Worm (Caenorhabditis elegans): Measurements from ENCODE around the gene rps-25.

Gene rps-25

DNA sequence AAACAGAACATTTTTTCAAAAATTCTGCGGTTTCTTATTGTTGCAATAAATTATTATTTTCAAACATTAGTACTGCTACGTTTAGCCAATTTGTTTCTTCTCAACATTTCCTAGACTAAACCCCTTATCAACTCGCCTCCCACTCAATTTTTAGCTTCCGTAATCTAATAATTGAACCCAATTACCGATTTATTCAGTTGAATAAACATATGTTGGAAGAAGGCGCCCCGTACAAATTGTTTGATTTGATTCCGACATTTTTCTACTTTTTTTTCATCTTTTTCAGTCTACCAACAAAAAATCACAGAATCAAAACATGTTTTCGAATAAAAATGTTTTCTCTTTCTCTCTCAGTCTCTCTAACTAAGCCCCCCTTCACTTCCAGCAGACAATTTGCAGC is 44.7 kb downstream of the rps-25 start:
- TF ChIP-seq sma-9 (GFP tag; optimal IDR thresholded peaks at IDR 0.05) (no peak), sma-9 (tag; optimal IDR thresholded peaks at IDR 0.05) (no peak), skn-1 (tag; optimal IDR thresholded peaks at IDR 0.05) (no peak), ZK546.5 (tag; optimal IDR thresholded peaks at IDR 0.05) (no peak), alr-1 (tag; optimal IDR thresholded peaks at IDR 0.05) (no peak), fos-1 (tag; optimal IDR thresholded peaks at IDR 0.05) (no peak), C34F6.9 (tag; optimal IDR thresholded peaks at IDR 0.05) (no peak), ama-1 (optimal IDR thresholded peaks at IDR 0.05) (no peak), aly-2 (tag; optimal IDR thresholded peaks at IDR 0.05) (no peak), nhr-11 (tag; optimal IDR thresholded peaks at IDR 0.05) (no peak), mab-5 (tag; optimal IDR thresholded peaks at IDR 0.05) (no peak), gmeb-1 (tag; optimal IDR thresholded peaks at IDR 0.05) (no peak), nhr-21 (tag; optimal IDR thresholded peaks at IDR 0.05) (no peak), nhr-6 (tag; optimal IDR thresholded peaks at IDR 0.05) (no peak), Y55F3AM.14 (GFP tag; optimal IDR thresholded peaks at IDR 0.05) (no peak), elt-3 (tag; optimal IDR thresholded peaks at IDR 0.05) (no peak), dmd-4 (tag; optimal IDR thresholded peaks at IDR 0.05) (no peak), sma-3 (GFP tag; optimal IDR thresholded peaks at IDR 0.05) (no peak), nhr-10 (tag; optimal IDR thresholded peaks at IDR 0.05) (no peak)

Measured in whole organism, L2 larva.